Fruit fly (Drosophila melanogaster): ENCODE measurements around the gene Nost.

The Nost gene

DNA sequence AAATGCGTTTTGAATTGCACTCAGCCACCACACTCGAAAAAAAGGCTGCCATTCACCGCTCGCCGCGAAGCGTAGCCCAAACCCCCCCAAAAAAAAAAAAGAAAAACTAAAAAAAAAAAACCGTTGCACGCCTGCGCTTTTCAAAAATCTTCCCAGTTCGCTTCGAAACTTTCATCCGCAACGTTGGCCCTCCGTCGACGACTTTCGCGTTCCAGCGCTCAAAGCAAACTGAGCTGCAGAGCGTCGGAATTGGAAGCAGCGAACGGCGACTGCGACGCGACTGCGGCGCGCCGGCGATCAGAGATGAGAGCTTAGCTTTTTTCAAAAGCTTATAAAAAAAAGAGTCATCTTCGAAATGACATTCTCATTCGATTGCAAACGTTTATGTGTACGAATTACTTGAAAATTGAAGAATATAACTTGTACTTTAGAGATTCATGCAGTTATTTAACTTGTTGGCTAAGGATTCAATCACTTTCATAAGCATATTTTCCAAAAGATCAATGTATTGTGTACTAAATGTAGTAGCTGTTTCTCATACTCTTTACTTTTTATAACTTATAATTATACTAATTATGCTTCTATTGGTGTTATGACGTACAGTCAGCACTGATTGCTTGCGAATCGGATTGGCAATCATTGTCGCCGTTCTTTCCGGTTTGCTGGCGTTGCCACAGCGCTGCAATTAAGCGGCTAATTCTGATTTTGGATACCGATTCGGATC, 37.9 kb downstream of the Nost start, which contains the start of gene CG15365:
Gene CG15365, minus strand, starts transcription at position 230 of the 724 bp plus-strand sequence.
- TF ChIP-seq Myc (optimal IDR thresholded peaks at IDR 0.05) = peak; percentile 88
- TF ChIP-seq rgr (GFP tag; optimal IDR thresholded peaks at IDR 0.05) = peak; percentile 48
- no peak for TF ChIP-seq Hnf4 (GFP tag; optimal IDR thresholded peaks at IDR 0.05)
- peak in 1 of 2 experiments; percentile 43 for TF ChIP-seq foxo (GFP tag; optimal IDR thresholded peaks at IDR 0.05)
- no peak for TF ChIP-seq CG32264 (GFP tag; optimal IDR thresholded peaks at IDR 0.05)
- TF ChIP-seq tai (GFP tag; optimal IDR thresholded peaks at IDR 0.05) = no peak
- peak; percentile 49 for TF ChIP-seq Sp1 (GFP tag; optimal IDR thresholded peaks at IDR 0.05)
- TF ChIP-seq h (GFP tag; optimal IDR thresholded peaks at IDR 0.05) = peak; percentile 44
- peak; percentile 19 for TF ChIP-seq fru (GFP tag; optimal IDR thresholded peaks at IDR 0.05)
- peak; percentile 48 for TF ChIP-seq woc (GFP tag; optimal IDR thresholded peaks at IDR 0.05)
- peak; percentile 39 for TF ChIP-seq dmrt93B (GFP tag; optimal IDR thresholded peaks at IDR 0.05)
- peak; percentile 60 for TF ChIP-seq HLH106 (tag; optimal IDR thresholded peaks at IDR 0.05)

dm6 chrX:9068822-9069221, 38.8 kb downstream of the Nost start:
- TF ChIP-seq Myc (optimal IDR thresholded peaks at IDR 0.05) = no peak
- TF ChIP-seq sv (GFP tag; optimal IDR thresholded peaks at IDR 0.05) = no peak
- no peak for TF ChIP-seq dl (GFP tag; optimal IDR thresholded peaks at IDR 0.05; ENCODE audit: insufficient read depth in 1 of 2, partially characterized antibody in 2 of 2)
- no peak for TF ChIP-seq CrebA (GFP tag; optimal IDR thresholded peaks at IDR 0.05; ENCODE audit: borderline replicate concordance)
- TF ChIP-seq ey (GFP tag; optimal IDR thresholded peaks at IDR 0.05) = peak; percentile 9
- no peak for TF ChIP-seq dsf (GFP tag; optimal IDR thresholded peaks at IDR 0.05; ENCODE audit: borderline replicate concordance)
- peak; percentile 26 for TF ChIP-seq Dfd (GFP tag; optimal IDR thresholded peaks at IDR 0.05)
- TF ChIP-seq Dif (GFP tag; optimal IDR thresholded peaks at IDR 0.05; ENCODE audit: partially characterized antibody) = no peak

- TF ChIP-seq sage (GFP tag; optimal IDR thresholded peaks at IDR 0.05) (no peak), jim (GFP tag; optimal IDR thresholded peaks at IDR 0.05) (no peak), Hnf4 (GFP tag; optimal IDR thresholded peaks at IDR 0.05) (no peak), h (GFP tag; optimal IDR thresholded peaks at IDR 0.05) (no peak), Rel (GFP tag; optimal IDR thresholded peaks at IDR 0.05) (no peak), Rel (tag; optimal IDR thresholded peaks at IDR 0.05) (no peak), Dfd (GFP tag; optimal IDR thresholded peaks at IDR 0.05) (no peak), Hr83 (GFP tag; optimal IDR thresholded peaks at IDR 0.05; ENCODE audit: poor library complexity, severe bottlenecking) (no peak), dmrt93B (GFP tag; optimal IDR thresholded peaks at IDR 0.05) (no peak), foxo (GFP tag; optimal IDR thresholded peaks at IDR 0.05) (no peak), psq (GFP tag; optimal IDR thresholded peaks at IDR 0.05) (no peak), HLH106 (tag; optimal IDR thresholded peaks at IDR 0.05) (no peak), N (GFP tag; optimal IDR thresholded peaks at IDR 0.05) (no peak), tai (GFP tag; optimal IDR thresholded peaks at IDR 0.05) (no peak), CG32264 (GFP tag; optimal IDR thresholded peaks at IDR 0.05) (no peak), Sp1 (GFP tag; optimal IDR thresholded peaks at IDR 0.05) (no peak), Vsx2 (GFP tag; optimal IDR thresholded peaks at IDR 0.05; ENCODE audit: partially characterized antibody) (no peak)
Measured at dm6 chrX:9071308-9071707, 41.3 kb downstream of the Nost start, which contains the start of gene CG10970. TSS of gene CG10970 (minus strand) at chrX:9071408.

- no peak for TF ChIP-seq OdsH (GFP tag; optimal IDR thresholded peaks at IDR 0.05)
- TF ChIP-seq woc (GFP tag; optimal IDR thresholded peaks at IDR 0.05) = no peak
- TF ChIP-seq Jra (GFP tag; optimal IDR thresholded peaks at IDR 0.05) = no peak
Measured at dm6 chrX:9074040-9074439, 44.0 kb downstream of the Nost start.

- TF ChIP-seq CrebA (GFP tag; optimal IDR thresholded peaks at IDR 0.05; ENCODE audit: borderline replicate concordance) = no peak
- no peak for TF ChIP-seq CG32264 (GFP tag; optimal IDR thresholded peaks at IDR 0.05)
- TF ChIP-seq N (GFP tag; optimal IDR thresholded peaks at IDR 0.05) = no peak
- peak; percentile 34 for TF ChIP-seq rgr (GFP tag; optimal IDR thresholded peaks at IDR 0.05)
- TF ChIP-seq h (GFP tag; optimal IDR thresholded peaks at IDR 0.05) = peak; percentile 49
- TF ChIP-seq Hr78 (GFP tag; optimal IDR thresholded peaks at IDR 0.05) = no peak
- no peak for TF ChIP-seq pan (optimal IDR thresholded peaks at IDR 0.05)
- no peak for TF ChIP-seq dl (GFP tag; optimal IDR thresholded peaks at IDR 0.05; ENCODE audit: insufficient read depth in 1 of 2, partially characterized antibody in 2 of 2)
- TF ChIP-seq psq (GFP tag; optimal IDR thresholded peaks at IDR 0.05) = peak; percentile 6
- TF ChIP-seq Vsx2 (GFP tag; optimal IDR thresholded peaks at IDR 0.05; ENCODE audit: partially characterized antibody) = no peak
- TF ChIP-seq Hnf4 (GFP tag; optimal IDR thresholded peaks at IDR 0.05) = peak; percentile 11
- TF ChIP-seq usp (GFP tag; optimal IDR thresholded peaks at IDR 0.05) = no peak
- TF ChIP-seq HLH106 (tag; optimal IDR thresholded peaks at IDR 0.05) = peak; percentile 29
- TF ChIP-seq Dfd (GFP tag; optimal IDR thresholded peaks at IDR 0.05) = no peak
- no peak for TF ChIP-seq sv (GFP tag; optimal IDR thresholded peaks at IDR 0.05)
- peak; percentile 58 for TF ChIP-seq ey (GFP tag; optimal IDR thresholded peaks at IDR 0.05)
- no peak for TF ChIP-seq CG9705 (GFP tag; optimal IDR thresholded peaks at IDR 0.05)
- peak; percentile 35 for TF ChIP-seq br (GFP tag; optimal IDR thresholded peaks at IDR 0.05)
- peak in 1 of 2 experiments; percentile 30 for TF ChIP-seq foxo (GFP tag; optimal IDR thresholded peaks at IDR 0.05)
- no peak for TF ChIP-seq jim (GFP tag; optimal IDR thresholded peaks at IDR 0.05)
- no peak for TF ChIP-seq Mio (GFP tag; optimal IDR thresholded peaks at IDR 0.05)
- TF ChIP-seq brk (GFP tag; optimal IDR thresholded peaks at IDR 0.05) = no peak
- no peak for TF ChIP-seq Abd-B (GFP tag; optimal IDR thresholded peaks at IDR 0.05)
Measured at dm6 chrX:9075641-9076324, 45.8 kb downstream of the Nost start.

Data from whole organism, wandering third instar larva.